Fruit fly (Drosophila melanogaster): Measurements from ENCODE around the gene CG43291.

DNA sequence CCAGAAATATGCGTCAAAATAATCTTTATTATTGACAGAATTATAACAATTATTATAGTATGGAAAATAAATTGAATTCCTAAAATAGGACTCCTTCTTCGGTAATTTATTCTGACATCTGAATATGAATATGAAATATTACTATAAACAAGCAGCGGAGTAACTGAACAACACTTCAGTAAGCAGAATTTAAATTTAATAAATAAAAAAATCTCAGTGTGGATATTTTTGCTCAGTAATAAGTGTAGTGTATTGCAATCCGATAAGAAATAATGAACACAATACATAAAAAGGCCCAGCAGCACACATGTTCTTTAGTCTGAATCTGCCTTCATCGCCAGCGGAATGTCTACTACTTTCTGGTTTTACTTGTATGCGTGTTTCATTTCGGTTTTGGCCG is 11.3 kb upstream of the CG43291 start, which contains the start of gene CG43179:
- TF ChIP-seq CG6163 (GFP tag; IDR thresholded peaks at IDR 0.05) (no peak), CG9139 (GFP tag; optimal IDR thresholded peaks at IDR 0.05) (no peak), Lpt (GFP tag; optimal IDR thresholded peaks at IDR 0.05) (no peak), achi (GFP tag; optimal IDR thresholded peaks at IDR 0.05) (no peak)
